Worm (Caenorhabditis elegans) whole organism, L3 larva: ENCODE data around the gene alh-12.
A peak's percentile ranks its signal among the peaks of the same experiment; 100 is the strongest.

Experiments used
- R02D3.7 ChIP-seq: fragments of 150-350 bp; optimal IDR thresholded peaks from 2 replicates; lab custom pipeline; 2014; ENCODE audit warnings: missing biosample characterization, missing genetic modification characterization
- ZK546.5 ChIP-seq: sonication (generic microtip); optimal IDR thresholded peaks from 2 replicates; lab custom pipeline; 2017; ENCODE audit warnings: missing biosample characterization, missing genetic modification characterization
- aly-2 ChIP-seq: fragments of 150-350 bp; optimal IDR thresholded peaks from 2 replicates; lab custom pipeline; 2014; ENCODE audit warnings: missing biosample characterization, missing genetic modification characterization
- ama-1 ChIP-seq: fragments of 150-350 bp; optimal IDR thresholded peaks from 2 replicates; lab custom pipeline; 2018
- ceh-16 ChIP-seq: sonication (generic microtip); optimal IDR thresholded peaks from 2 replicates; lab custom pipeline; 2017; ENCODE audit warnings: missing biosample characterization, missing genetic modification characterization
- ceh-28 ChIP-seq: fragments of 150-350 bp; optimal IDR thresholded peaks from 2 replicates; lab custom pipeline; 2014; ENCODE audit warnings: missing biosample characterization, missing genetic modification reagents, missing genetic modification characterization
- ceh-82 ChIP-seq: fragments of 150-350 bp; optimal IDR thresholded peaks from 2 replicates; lab custom pipeline; 2014; ENCODE audit warnings: missing biosample characterization, missing genetic modification characterization
- ceh-9 ChIP-seq: sonication (generic microtip); optimal IDR thresholded peaks from 2 replicates; lab custom pipeline; 2018; ENCODE audit warnings: missing biosample characterization, missing genetic modification characterization
- daf-12 ChIP-seq: fragments of 150-350 bp; optimal IDR thresholded peaks from 2 replicates; lab custom pipeline; 2014; ENCODE audit warnings: missing biosample characterization, missing genetic modification reagents, missing genetic modification characterization
- egl-27 ChIP-seq: sonication (generic microtip); optimal IDR thresholded peaks from 4 replicates; lab custom pipeline; 2017; ENCODE audit warnings: missing biosample characterization, missing genetic modification reagents, missing genetic modification characterization
- egl-5 ChIP-seq: fragments of 150-350 bp; optimal IDR thresholded peaks from 2 replicates; lab custom pipeline; 2017; ENCODE audit warnings: missing biosample characterization, missing genetic modification reagents, missing genetic modification characterization, inconsistent platforms
- elt-1 ChIP-seq: fragments of 150-350 bp; optimal IDR thresholded peaks from 2 replicates; lab custom pipeline; 2014; ENCODE audit warnings: missing biosample characterization, missing genetic modification characterization
- elt-2 ChIP-seq: sonication (generic microtip); optimal IDR thresholded peaks from 2 replicates; lab custom pipeline; 2016; ENCODE audit warnings: missing genetic modification reagents, mild to moderate bottlenecking, missing genetic modification characterization, missing compliant biosample characterization
- elt-3 ChIP-seq, 3 experiments: fragments of 150-350 bp in 1 of 3; sonication (generic microtip) in 2 of 3; optimal IDR thresholded peaks; 2 replicates in 2 of 3; 4 replicates in 1 of 3; lab custom pipeline; 2014 to 2017; ENCODE audit warnings: missing biosample characterization in 3 of 3, missing genetic modification characterization in 3 of 3
- eor-1 ChIP-seq, 2 experiments: fragments of 150-350 bp; optimal IDR thresholded peaks; 2 replicates each; lab custom pipeline; 2014 to 2018; ENCODE audit warnings: missing biosample characterization in 2 of 2, missing genetic modification characterization in 2 of 2
- fkh-10 ChIP-seq: sonication (generic microtip); optimal IDR thresholded peaks from 2 replicates; lab custom pipeline; 2017; ENCODE audit warnings: missing biosample characterization, missing genetic modification reagents, missing genetic modification characterization
- fkh-2 ChIP-seq: fragments of 150-350 bp; optimal IDR thresholded peaks from 2 replicates; lab custom pipeline; 2014; ENCODE audit warnings: missing biosample characterization, missing genetic modification reagents, missing genetic modification characterization
- fos-1 ChIP-seq: fragments of 150-350 bp; optimal IDR thresholded peaks from 2 replicates; lab custom pipeline; 2014; ENCODE audit warnings: missing biosample characterization, missing genetic modification characterization
- hmg-11 ChIP-seq: sonication (generic microtip); optimal IDR thresholded peaks from 2 replicates; lab custom pipeline; 2016; ENCODE audit warnings: missing genetic modification characterization, missing compliant biosample characterization
- jun-1 ChIP-seq: fragments of 150-350 bp; optimal IDR thresholded peaks from 2 replicates; lab custom pipeline; 2014; ENCODE audit warnings: missing biosample characterization, missing genetic modification reagents, missing genetic modification characterization
- lin-15B ChIP-seq: fragments of 150-350 bp; optimal IDR thresholded peaks from 2 replicates; lab custom pipeline; 2014; ENCODE audit warnings: missing biosample characterization, missing genetic modification characterization
- lin-39 ChIP-seq: fragments of 150-350 bp; optimal IDR thresholded peaks from 2 replicates; lab custom pipeline; 2018; ENCODE audit warnings: missing biosample characterization, missing genetic modification reagents, missing genetic modification characterization
- lsy-12 ChIP-seq: sonication (generic microtip); optimal IDR thresholded peaks from 2 replicates; lab custom pipeline; 2016; ENCODE audit warnings: mild to moderate bottlenecking, missing genetic modification characterization, missing compliant biosample characterization
- mdl-1 ChIP-seq: fragments of 150-350 bp; optimal IDR thresholded peaks from 2 replicates; lab custom pipeline; 2014; ENCODE audit warnings: missing biosample characterization, missing genetic modification characterization
- mml-1 ChIP-seq: fragments of 150-350 bp; sonication (generic microtip); optimal IDR thresholded peaks from 3 replicates; lab custom pipeline; 2014; ENCODE audit warnings: missing biosample characterization, missing genetic modification characterization
- nfya-1 ChIP-seq: sonication (generic microtip); optimal IDR thresholded peaks from 2 replicates; lab custom pipeline; 2017; ENCODE audit warnings: missing genetic modification characterization, mild to moderate bottlenecking, missing compliant biosample characterization, antibody characterized with exemption, moderate library complexity; ENCODE audit not compliant: insufficient read depth
- nhr-11 ChIP-seq: fragments of 150-350 bp; optimal IDR thresholded peaks from 2 replicates; lab custom pipeline; 2014; ENCODE audit warnings: missing biosample characterization, missing genetic modification characterization
- nhr-12 ChIP-seq: fragments of 150-350 bp; optimal IDR thresholded peaks from 2 replicates; lab custom pipeline; 2014; ENCODE audit warnings: missing biosample characterization, missing genetic modification characterization
- nhr-23 ChIP-seq: fragments of 150-350 bp; optimal IDR thresholded peaks from 2 replicates; lab custom pipeline; 2014; ENCODE audit warnings: missing biosample characterization, missing genetic modification reagents, missing genetic modification characterization
- nhr-237 ChIP-seq: fragments of 150-350 bp; optimal IDR thresholded peaks from 2 replicates; lab custom pipeline; 2014; ENCODE audit warnings: missing biosample characterization, missing genetic modification characterization
- nhr-25 ChIP-seq: sonication (generic microtip); optimal IDR thresholded peaks from 2 replicates; lab custom pipeline; 2017; ENCODE audit warnings: missing biosample characterization, missing genetic modification characterization
- nhr-28 ChIP-seq: fragments of 150-350 bp; optimal IDR thresholded peaks from 2 replicates; lab custom pipeline; 2014; ENCODE audit warnings: missing biosample characterization, missing genetic modification characterization
- nhr-43 ChIP-seq: sonication (generic microtip); optimal IDR thresholded peaks from 2 replicates; lab custom pipeline; 2016; ENCODE audit warnings: mild to moderate bottlenecking, missing genetic modification characterization, missing compliant biosample characterization; ENCODE audit not compliant: poor library complexity, severe bottlenecking
- nhr-67 ChIP-seq: fragments of 150-350 bp; optimal IDR thresholded peaks from 2 replicates; lab custom pipeline; 2014; ENCODE audit warnings: missing biosample characterization, missing genetic modification characterization
- nhr-76 ChIP-seq: fragments of 150-350 bp; sonication (generic microtip); optimal IDR thresholded peaks from 5 replicates; lab custom pipeline; 2014; ENCODE audit warnings: missing biosample characterization, missing genetic modification characterization
- nhr-77 ChIP-seq: fragments of 150-350 bp; optimal IDR thresholded peaks from 2 replicates; lab custom pipeline; 2014; ENCODE audit warnings: missing biosample characterization, missing genetic modification characterization
- pha-4 ChIP-seq: fragments of 150-350 bp; optimal IDR thresholded peaks from 2 replicates; lab custom pipeline; 2014; ENCODE audit warnings: missing biosample characterization, missing genetic modification reagents, missing genetic modification characterization
- pqm-1 ChIP-seq: fragments of 150-350 bp; optimal IDR thresholded peaks from 2 replicates; lab custom pipeline; 2017; ENCODE audit warnings: missing biosample characterization, missing genetic modification characterization, inconsistent platforms
- sea-2 ChIP-seq: fragments of 150-350 bp; sonication (generic microtip); optimal IDR thresholded peaks from 4 replicates; lab custom pipeline; 2014; ENCODE audit warnings: missing biosample characterization, missing genetic modification reagents, missing genetic modification characterization
- skn-1 ChIP-seq: fragments of 150-350 bp; optimal IDR thresholded peaks from 2 replicates; lab custom pipeline; 2014; ENCODE audit warnings: missing biosample characterization, missing genetic modification characterization
- snpc-4 ChIP-seq: fragments of 150-350 bp; optimal IDR thresholded peaks from 2 replicates; lab custom pipeline; 2014; ENCODE audit warnings: missing biosample characterization, missing genetic modification characterization
- tbx-2 ChIP-seq: sonication (generic microtip); optimal IDR thresholded peaks from 2 replicates; lab custom pipeline; 2016; ENCODE audit warnings: mild to moderate bottlenecking, missing genetic modification characterization, missing compliant biosample characterization
- unc-39 ChIP-seq: sonication (generic microtip); optimal IDR thresholded peaks from 4 replicates; lab custom pipeline; 2017; ENCODE audit warnings: missing biosample characterization, missing genetic modification characterization
- unc-62 ChIP-seq: fragments of 150-350 bp; sonication (generic microtip); optimal IDR thresholded peaks from 4 replicates; lab custom pipeline; 2014; ENCODE audit warnings: missing biosample characterization, missing genetic modification reagents, missing genetic modification characterization
- zag-1 ChIP-seq: fragments of 150-350 bp; optimal IDR thresholded peaks from 2 replicates; lab custom pipeline; 2014; ENCODE audit warnings: missing biosample characterization, missing genetic modification characterization
- ztf-11 ChIP-seq: fragments of 150-350 bp; optimal IDR thresholded peaks from 2 replicates; lab custom pipeline; 2014; ENCODE audit warnings: missing biosample characterization, missing genetic modification characterization
- ztf-4 ChIP-seq: fragments of 150-350 bp; optimal IDR thresholded peaks from 2 replicates; lab custom pipeline; 2014; ENCODE audit warnings: missing biosample characterization, missing genetic modification characterization

alh-12 gene

DNA sequence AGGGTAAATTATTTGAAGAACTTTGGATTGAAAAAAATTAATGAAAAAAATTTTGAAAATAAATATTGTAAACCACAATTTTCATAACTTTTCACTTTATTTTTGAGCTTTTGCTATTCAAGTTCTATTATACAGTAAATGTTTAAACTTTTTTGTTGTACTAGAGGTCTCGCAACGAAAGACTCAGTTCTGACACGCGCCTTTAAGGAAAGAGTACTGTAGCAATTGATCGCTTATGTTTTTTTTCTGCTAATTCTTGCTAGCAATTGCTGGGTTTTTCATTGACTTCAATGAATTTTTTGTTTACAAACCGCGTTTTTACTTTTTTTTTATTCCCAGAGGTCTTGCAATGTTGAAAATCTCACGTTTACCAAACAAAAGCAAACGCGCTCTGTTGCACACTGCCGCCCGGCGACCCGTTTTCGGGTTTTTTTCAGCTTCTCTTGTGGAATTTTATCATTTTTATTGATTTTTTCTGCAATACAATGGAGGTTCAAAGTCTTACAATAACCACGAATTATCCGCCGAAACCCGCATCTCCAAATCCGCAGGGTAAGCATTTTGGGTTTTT lies 9.6 kb downstream of the alh-12 start, which contains the start of gene H14A12.3:
H14A12.3 (plus strand) TSS at position 360 of the 571 bp plus-strand sequence.
- peak; percentile 23 for TF ChIP-seq ama-1 (lab: Kevin White, UChicago)
- TF ChIP-seq pha-4 (tag; lab: Kevin White, UChicago), result peak; percentile 83
- TF ChIP-seq nfya-1, result peak; percentile 40
- no peak for TF ChIP-seq daf-12 (tag; lab: Kevin White, UChicago)
- TF ChIP-seq elt-2 (tag; lab: Kevin White, UChicago), result peak; percentile 12
- TF ChIP-seq jun-1 (tag; lab: Kevin White, UChicago), result no peak
- TF ChIP-seq fkh-2, result no peak
- no peak for TF ChIP-seq mml-1 (tag; lab: Kevin White, UChicago)
- TF ChIP-seq lin-15B, result peak; percentile 17

DNA sequence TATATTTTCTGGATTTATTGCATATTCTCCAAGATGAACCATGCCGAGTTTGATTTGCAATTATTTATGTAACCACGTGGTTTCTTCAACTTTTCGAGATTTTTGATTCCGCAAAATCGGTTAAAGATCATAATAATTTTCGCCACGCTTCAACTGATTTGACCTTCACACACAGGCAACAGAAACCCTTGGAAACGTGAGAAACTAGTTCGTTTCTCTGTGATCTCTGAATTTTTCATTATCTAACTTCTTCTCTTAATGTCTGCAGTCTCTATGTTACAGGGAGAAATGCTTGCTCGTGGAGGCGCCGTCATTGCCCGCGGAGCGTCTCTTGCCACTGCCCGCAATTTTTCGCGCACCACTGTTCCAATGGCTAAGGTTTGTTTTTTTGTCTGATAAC lies 11.5 kb downstream of the alh-12 start, which contains the start of gene fum-1:
fum-1 (plus strand) TSS at position 259 of the 400 bp plus-strand sequence.
- no peak for TF ChIP-seq nhr-28 (tag; lab: Kevin White, UChicago)
- TF ChIP-seq ama-1 (lab: Kevin White, UChicago), result peak; percentile 79
- peak; percentile 48 for TF ChIP-seq nhr-43 (tag; lab: Kevin White, UChicago)
- TF ChIP-seq jun-1 (tag; lab: Kevin White, UChicago), result no peak
- TF ChIP-seq nhr-76 (tag; lab: Kevin White, UChicago), result no peak
- no peak for TF ChIP-seq R02D3.7 (tag; lab: Kevin White, UChicago)
- no peak for TF ChIP-seq ceh-16
- TF ChIP-seq egl-5 (tag; lab: Kevin White, UChicago), result no peak
- no peak for TF ChIP-seq snpc-4 (tag; lab: Kevin White, UChicago)
- no peak for TF ChIP-seq ceh-82 (tag; lab: Kevin White, UChicago)
- TF ChIP-seq mdl-1 (tag; lab: Kevin White, UChicago), result no peak
- TF ChIP-seq hmg-11 (tag; lab: Kevin White, UChicago), result peak; percentile 21
- no peak for TF ChIP-seq pqm-1
- TF ChIP-seq fkh-10 (GFP tag; lab: Kevin White, UChicago), result no peak
- TF ChIP-seq ceh-9 (tag; lab: Kevin White, UChicago), result no peak
- TF ChIP-seq sea-2, result no peak
- no peak for TF ChIP-seq ztf-4 (tag; lab: Kevin White, UChicago)
- TF ChIP-seq elt-2 (tag; lab: Kevin White, UChicago), result peak; percentile 45
- no peak for TF ChIP-seq tbx-2
- peak; percentile 75 for TF ChIP-seq nhr-25
- no peak for TF ChIP-seq eor-1 (tag; optimal IDR thresholded peaks at IDR 0.05; lab: Kevin White, UChicago)
- TF ChIP-seq unc-62, result no peak
- TF ChIP-seq skn-1, result no peak
- peak; percentile 53 for TF ChIP-seq lin-15B
- no peak for TF ChIP-seq daf-12 (tag; lab: Kevin White, UChicago)
- no peak for TF ChIP-seq nhr-237
- TF ChIP-seq lin-39 (tag; lab: Kevin White, UChicago), result peak; percentile 7
- no peak for TF ChIP-seq zag-1 (tag; lab: Kevin White, UChicago)
- no peak for TF ChIP-seq ZK546.5
- TF ChIP-seq egl-27 (tag; lab: Kevin White, UChicago), result no peak
- no peak for TF ChIP-seq fos-1 (tag; lab: Kevin White, UChicago)
- peak; percentile 18 for TF ChIP-seq elt-1
- no peak for TF ChIP-seq nhr-77 (tag; lab: Kevin White, UChicago)
- no peak for TF ChIP-seq nhr-11 (tag; lab: Kevin White, UChicago)
- TF ChIP-seq nhr-12 (tag; lab: Kevin White, UChicago), result no peak
- TF ChIP-seq aly-2 (tag; lab: Kevin White, UChicago), result no peak
- TF ChIP-seq nhr-23 (tag; lab: Kevin White, UChicago), result peak; percentile 71
- no peak for TF ChIP-seq mml-1 (tag; lab: Kevin White, UChicago)
- TF ChIP-seq ztf-11 (tag; lab: Kevin White, UChicago), result no peak
- TF ChIP-seq elt-3 (tag; optimal IDR thresholded peaks at IDR 0.05; lab: Kevin White, UChicago), result no peak
- TF ChIP-seq unc-39, result no peak
- peak; percentile 46 for TF ChIP-seq lsy-12 (tag; lab: Kevin White, UChicago)
- TF ChIP-seq pha-4 (tag; lab: Kevin White, UChicago), result peak; percentile 79
- TF ChIP-seq nhr-67, result no peak
- TF ChIP-seq nfya-1, result peak; percentile 50
- no peak for TF ChIP-seq fkh-2
- TF ChIP-seq ceh-28 (tag; lab: Kevin White, UChicago), result no peak
